Worm (Caenorhabditis elegans): ENCODE measurements around the gene C56G2.5.

DNA sequence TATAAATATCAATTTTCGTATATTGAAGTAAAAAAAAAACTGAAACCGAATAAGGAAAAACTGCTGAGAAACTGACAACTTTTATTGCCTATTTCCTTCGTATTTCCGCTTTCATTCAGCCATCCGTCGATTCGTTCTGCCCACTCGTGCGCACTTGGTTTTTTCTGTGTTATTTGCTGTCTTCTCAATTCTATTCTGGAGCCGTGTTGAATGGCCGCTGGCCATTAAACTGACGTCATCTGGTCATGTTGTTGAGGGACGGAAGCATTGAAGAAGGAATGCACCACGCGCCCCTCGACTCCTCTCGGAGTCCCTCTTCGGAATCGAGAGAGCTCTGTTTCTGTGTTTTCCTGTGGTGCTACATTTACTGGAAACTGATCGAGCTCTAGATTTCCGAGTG, 24.5 kb upstream of the C56G2.5 start:
- TF ChIP-seq hnd-1 (tag; optimal IDR thresholded peaks at IDR 0.05) (no peak), tbx-11 (GFP tag; IDR thresholded peaks at IDR 0.05) (no peak)
